Worm (Caenorhabditis elegans): ENCODE measurements around the gene abhd-5.2.

abhd-5.2 gene

ce11 chrV:4823323-4823682, 21.2 kb upstream of the abhd-5.2 start, which contains the start of gene adss-1:
TSS of gene adss-1 (minus strand) at chrV:4823423.
- no peak for TF ChIP-seq mec-3 (tag; optimal IDR thresholded peaks at IDR 0.05; ENCODE audit: borderline replicate concordance)
- no peak for TF ChIP-seq ama-1 (optimal IDR thresholded peaks at IDR 0.05)
- no peak for TF ChIP-seq ceh-34 (tag; optimal IDR thresholded peaks at IDR 0.05)
- no peak for TF ChIP-seq tbx-2 (tag; optimal IDR thresholded peaks at IDR 0.05)
- no peak for TF ChIP-seq hlh-15 (tag; optimal IDR thresholded peaks at IDR 0.05)
- no peak for TF ChIP-seq pros-1 (tag; optimal IDR thresholded peaks at IDR 0.05)
- no peak for TF ChIP-seq ceh-22 (tag; optimal IDR thresholded peaks at IDR 0.05)
- no peak for TF ChIP-seq eyg-1 (tag; optimal IDR thresholded peaks at IDR 0.05)
- TF ChIP-seq fkh-10 (GFP tag; optimal IDR thresholded peaks at IDR 0.05) = no peak
- no peak for TF ChIP-seq pha-2 (tag; optimal IDR thresholded peaks at IDR 0.05)
- TF ChIP-seq ref-2 (tag; optimal IDR thresholded peaks at IDR 0.05) = no peak
- no peak for TF ChIP-seq che-1 (tag; optimal IDR thresholded peaks at IDR 0.05)
- no peak for TF ChIP-seq madf-2 (tag; optimal IDR thresholded peaks at IDR 0.05)
- TF ChIP-seq zip-5 (tag; optimal IDR thresholded peaks at IDR 0.05) = no peak
- no peak for TF ChIP-seq hlh-30 (tag; optimal IDR thresholded peaks at IDR 0.05; ENCODE audit: insufficient read depth)
- no peak for TF ChIP-seq sox-2 (GFP tag; IDR thresholded peaks at IDR 0.05)
- TF ChIP-seq odd-2 (tag; optimal IDR thresholded peaks at IDR 0.05) = no peak

DNA sequence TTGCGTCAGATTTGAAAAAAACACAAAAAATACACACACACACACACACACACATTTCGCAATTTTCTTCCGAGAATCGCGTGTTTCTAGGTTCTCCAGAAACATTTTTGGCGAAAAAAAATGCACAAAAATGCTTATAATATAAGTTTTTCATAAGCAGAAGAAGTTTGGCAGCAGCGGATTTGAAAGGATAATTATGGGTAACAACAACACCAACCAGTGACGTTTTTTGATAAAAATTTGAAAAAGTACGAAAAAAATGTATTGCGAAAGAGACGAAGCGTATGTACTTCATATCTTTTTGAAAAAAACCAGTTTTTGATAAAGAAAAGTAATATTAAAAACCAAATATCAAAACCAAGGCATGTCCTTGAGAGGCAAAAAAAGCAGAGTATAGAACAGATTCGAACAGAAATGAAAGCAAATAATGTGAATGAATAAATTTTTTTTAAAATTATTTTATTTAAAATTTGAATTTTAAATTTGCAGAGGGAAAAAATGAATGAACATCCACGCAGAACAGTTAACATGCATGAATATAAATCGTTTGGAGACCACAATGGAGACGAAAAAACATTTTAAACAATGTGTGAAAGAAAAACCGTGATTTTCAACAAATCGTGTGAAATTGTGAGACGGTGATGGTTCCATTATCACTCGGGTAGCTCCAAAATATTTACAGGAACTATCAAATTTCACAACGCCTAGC, 20.6 kb upstream of the abhd-5.2 start:
- TF ChIP-seq ahr-1 (tag; optimal IDR thresholded peaks at IDR 0.05) = no peak
- no peak for TF ChIP-seq ref-2 (tag; optimal IDR thresholded peaks at IDR 0.05)
- no peak for TF ChIP-seq nfya-1 (tag; optimal IDR thresholded peaks at IDR 0.05)
- no peak for TF ChIP-seq ztf-16 (tag; optimal IDR thresholded peaks at IDR 0.05)
- no peak for TF ChIP-seq che-1 (tag; optimal IDR thresholded peaks at IDR 0.05)
- no peak for TF ChIP-seq pat-9 (tag; optimal IDR thresholded peaks at IDR 0.05)

- no peak for TF ChIP-seq rnt-1 (tag; optimal IDR thresholded peaks at IDR 0.05)
- peak; percentile 87 for TF ChIP-seq hlh-30 (tag; optimal IDR thresholded peaks at IDR 0.05; ENCODE audit: insufficient read depth)
- no peak for TF ChIP-seq T23F11.4 (GFP tag; optimal IDR thresholded peaks at IDR 0.05)
- TF ChIP-seq sox-4 (tag; optimal IDR thresholded peaks at IDR 0.05) = no peak
- TF ChIP-seq nfya-1 (tag; optimal IDR thresholded peaks at IDR 0.05) = peak; percentile 84
- peak; percentile 40 for TF ChIP-seq ets-4 (tag; optimal IDR thresholded peaks at IDR 0.05)
- TF ChIP-seq madf-2 (tag; optimal IDR thresholded peaks at IDR 0.05) = no peak
- no peak for TF ChIP-seq elt-4 (tag; optimal IDR thresholded peaks at IDR 0.05)
- TF ChIP-seq ceh-14 (tag; optimal IDR thresholded peaks at IDR 0.05) = peak; percentile 10
- no peak for TF ChIP-seq fax-1 (tag; optimal IDR thresholded peaks at IDR 0.05)
- no peak for TF ChIP-seq che-1 (tag; optimal IDR thresholded peaks at IDR 0.05)
- TF ChIP-seq ceh-6 (GFP tag; optimal IDR thresholded peaks at IDR 0.05) = no peak
- TF ChIP-seq unc-55 (GFP tag; optimal IDR thresholded peaks at IDR 0.05) = peak; percentile 14
- peak; percentile 46 for TF ChIP-seq syd-9 (tag; optimal IDR thresholded peaks at IDR 0.05)
- peak; percentile 69 for TF ChIP-seq ceh-18 (tag; optimal IDR thresholded peaks at IDR 0.05)
- TF ChIP-seq fkh-10 (GFP tag; optimal IDR thresholded peaks at IDR 0.05) = no peak
- peak; percentile 38 for TF ChIP-seq elt-2 (tag; optimal IDR thresholded peaks at IDR 0.05)
- TF ChIP-seq tbx-2 (tag; optimal IDR thresholded peaks at IDR 0.05) = peak; percentile 59
- TF ChIP-seq ceh-34 (tag; optimal IDR thresholded peaks at IDR 0.05) = peak; percentile 39
- TF ChIP-seq sox-2 (GFP tag; IDR thresholded peaks at IDR 0.05) = no peak; the same call in 1 of the 2 replicates
- TF ChIP-seq nhr-232 (tag; optimal IDR thresholded peaks at IDR 0.05) = peak; percentile 10
- TF ChIP-seq ceh-45 (GFP tag; IDR thresholded peaks at IDR 0.05) = no peak
- TF ChIP-seq ceh-2 (tag; optimal IDR thresholded peaks at IDR 0.05) = peak; percentile 30
- peak; percentile 67 for TF ChIP-seq ceh-31 (tag; optimal IDR thresholded peaks at IDR 0.05)
- TF ChIP-seq unc-42 (tag; optimal IDR thresholded peaks at IDR 0.05) = peak; percentile 52
- no peak for TF ChIP-seq pros-1 (tag; optimal IDR thresholded peaks at IDR 0.05)
- peak; percentile 65 for TF ChIP-seq pax-1 (tag; optimal IDR thresholded peaks at IDR 0.05)
- peak; percentile 5 for TF ChIP-seq F13H6.1 (tag; optimal IDR thresholded peaks at IDR 0.05)
These were observed 17.6 kb upstream of the abhd-5.2 start, which contains the start of the genes hsp-6 and C37H5.5 for ce11 chrV:4826710-4827380. TSS of gene hsp-6 (minus strand) at chrV:4826760. TSS of gene C37H5.5 (plus strand) at chrV:4827360.
